Fruit fly (Drosophila melanogaster): Measurements from ENCODE around the gene RpS10b.

Gene RpS10b

dm6 chrX:19597684-19598363 is at the start of gene RpS10b:
TSS of gene RpS10b (plus strand) at chrX:19598031.
- TF ChIP-seq CG8944 (GFP tag; optimal IDR thresholded peaks at IDR 0.05) (peak; percentile 73), CG11696 (GFP tag; IDR thresholded peaks at IDR 0.05) (peak; percentile 62; the same call in 1 of the 2 replicates), slbo (GFP tag; IDR thresholded peaks at IDR 0.05) (peak; percentile 75), vvl (GFP tag; IDR thresholded peaks at IDR 0.05) (peak; percentile 76), Ets97D (GFP tag; optimal IDR thresholded peaks at IDR 0.05) (peak; percentile 99), CG11247 (GFP tag; IDR thresholded peaks at IDR 0.05) (peak; percentile 69), toy (GFP tag; IDR thresholded peaks at IDR 0.05) (peak; percentile 54), cg (GFP tag; optimal IDR thresholded peaks at IDR 0.05) (peak; percentile 5), Six4 (GFP tag; optimal IDR thresholded peaks at IDR 0.05) (peak; percentile 74), z (GFP tag; IDR thresholded peaks at IDR 0.05) (no peak), CG1529 (GFP tag; optimal IDR thresholded peaks at IDR 0.05) (peak; percentile 84), Spps (tag; optimal IDR thresholded peaks at IDR 0.05) (peak; percentile 65), H2.0 (GFP tag; IDR thresholded peaks at IDR 0.05) (peak; percentile 71), lilli (GFP tag; optimal IDR thresholded peaks at IDR 0.05) (peak; percentile 28), luna (GFP tag; optimal IDR thresholded peaks at IDR 0.05) (peak; percentile 47), CG4404 (GFP tag; IDR thresholded peaks at IDR 0.05) (0 out of 2 replicates have a peak, but pooled peaks have one; percentile 39), CG16815 (GFP tag; optimal IDR thresholded peaks at IDR 0.05) (peak; percentile 64), ranshi (GFP tag; IDR thresholded peaks at IDR 0.05) (peak; percentile 75), CG11695 (GFP tag; IDR thresholded peaks at IDR 0.05) (peak; percentile 73), CG10274 (GFP tag; optimal IDR thresholded peaks at IDR 0.05) (peak; percentile 89), CG13894 (tag; optimal IDR thresholded peaks at IDR 0.05) (peak; percentile 77), Trl (optimal IDR thresholded peaks at IDR 0.05) (no peak), Trl (GFP tag; optimal IDR thresholded peaks at IDR 0.05) (peak; percentile 82), peb (GFP tag; IDR thresholded peaks at IDR 0.05) (peak; percentile 22; the same call in 1 of the 2 replicates), NfI (GFP tag; optimal IDR thresholded peaks at IDR 0.05) (peak; percentile 95), gro (GFP tag; optimal IDR thresholded peaks at IDR 0.05) (peak; percentile 91), twi (tag; optimal IDR thresholded peaks at IDR 0.05) (peak; percentile 76), CG33557 (GFP tag; optimal IDR thresholded peaks at IDR 0.05) (peak; percentile 86), Dbx (GFP tag; IDR thresholded peaks at IDR 0.05) (peak; percentile 81), CG34422 (GFP tag; IDR thresholded peaks at IDR 0.05) (peak; percentile 84), Dll (GFP tag; IDR thresholded peaks at IDR 0.05; ENCODE audit: partially characterized antibody) (peak; percentile 96), kay (GFP tag; optimal IDR thresholded peaks at IDR 0.05) (peak; percentile 38), pho (GFP tag; optimal IDR thresholded peaks at IDR 0.05) (peak; percentile 85), CG12236 (GFP tag; optimal IDR thresholded peaks at IDR 0.05) (peak; percentile 88), exex (tag; optimal IDR thresholded peaks at IDR 0.05) (peak; percentile 66), kah (GFP tag; optimal IDR thresholded peaks at IDR 0.05) (peak; percentile 89), CG1792 (GFP tag; optimal IDR thresholded peaks at IDR 0.05) (peak; percentile 89), Scr (GFP tag; IDR thresholded peaks at IDR 0.05; ENCODE audit: partially characterized antibody) (peak; percentile 97), CG17912 (GFP tag; optimal IDR thresholded peaks at IDR 0.05) (peak; percentile 95), Dip3 (GFP tag; optimal IDR thresholded peaks at IDR 0.05) (peak; percentile 76), CG31388 (GFP tag; optimal IDR thresholded peaks at IDR 0.05) (peak; percentile 29), stwl (tag; optimal IDR thresholded peaks at IDR 0.05) (peak; percentile 76), CG17328 (GFP tag; IDR thresholded peaks at IDR 0.05) (peak; percentile 89), HHEX (GFP tag; optimal IDR thresholded peaks at IDR 0.05) (peak; percentile 95), fd3F (GFP tag; optimal IDR thresholded peaks at IDR 0.05) (peak; percentile 77), CG15696 (tag; optimal IDR thresholded peaks at IDR 0.05) (peak; percentile 32), CG30403 (GFP tag; optimal IDR thresholded peaks at IDR 0.05) (peak; percentile 75), Dref (GFP tag; IDR thresholded peaks at IDR 0.05) (peak; percentile 84), BtbVII (GFP tag; optimal IDR thresholded peaks at IDR 0.05) (peak; percentile 94), CG17361 (GFP tag; IDR thresholded peaks at IDR 0.05) (peak; percentile 93), knrl (GFP tag; IDR thresholded peaks at IDR 0.05; ENCODE audit: partially characterized antibody) (peak; percentile 97)

All from whole organism, embryonic.